Worm (Caenorhabditis elegans): Measurements from ENCODE around the gene C05C8.8.

Gene C05C8.8

DNA sequence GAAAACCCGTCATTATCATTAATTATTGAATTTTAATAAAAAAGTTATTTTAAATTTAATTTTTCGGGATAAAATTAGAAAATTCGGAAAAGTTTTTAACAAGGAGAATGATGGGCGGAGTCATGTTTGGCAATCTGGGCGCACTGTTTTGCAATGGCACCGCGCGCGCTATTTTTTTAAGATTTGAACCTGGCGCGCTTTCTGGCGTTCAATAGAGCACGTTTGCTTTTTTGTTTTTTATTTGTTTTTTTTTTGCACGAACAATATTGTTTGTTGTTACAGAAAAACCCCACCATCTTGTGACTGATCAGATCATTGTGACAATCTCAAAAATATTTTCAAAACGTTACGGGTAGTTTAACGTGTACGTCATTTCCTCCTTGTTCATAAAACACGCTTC is 17.9 kb downstream of the C05C8.8 start, which contains the start of gene hyls-1:
Gene hyls-1, plus strand, starts transcription at position 249 of the 400 bp plus-strand sequence.
- TF ChIP-seq mbf-1 (tag; optimal IDR thresholded peaks at IDR 0.05): no peak
- TF ChIP-seq unc-55 (GFP tag; optimal IDR thresholded peaks at IDR 0.05): peak; percentile 95
- peak; percentile 77 for TF ChIP-seq sma-9 (GFP tag; optimal IDR thresholded peaks at IDR 0.05)
- no peak for TF ChIP-seq sma-9 (tag; optimal IDR thresholded peaks at IDR 0.05)
- TF ChIP-seq mab-5 (tag; optimal IDR thresholded peaks at IDR 0.05): peak; percentile 64
- peak; percentile 1 for TF ChIP-seq R02D3.7 (tag; optimal IDR thresholded peaks at IDR 0.05)
- peak; percentile 83 for TF ChIP-seq lin-13 (GFP tag; optimal IDR thresholded peaks at IDR 0.05)
- peak; percentile 80 for TF ChIP-seq nhr-129 (tag; optimal IDR thresholded peaks at IDR 0.05)
- peak; percentile 18 for TF ChIP-seq snpc-4 (tag; optimal IDR thresholded peaks at IDR 0.05)
- TF ChIP-seq aly-2 (tag; optimal IDR thresholded peaks at IDR 0.05): no peak
- TF ChIP-seq nhr-21 (tag; optimal IDR thresholded peaks at IDR 0.05): peak; percentile 70
- TF ChIP-seq F13H6.1 (tag; optimal IDR thresholded peaks at IDR 0.05): peak; percentile 78
- peak; percentile 79 for TF ChIP-seq C34F6.9 (tag; optimal IDR thresholded peaks at IDR 0.05)
- peak; percentile 73 for TF ChIP-seq ceh-82 (tag; optimal IDR thresholded peaks at IDR 0.05)
- TF ChIP-seq nhr-11 (tag; optimal IDR thresholded peaks at IDR 0.05): no peak
- peak; percentile 71 to 88 for TF ChIP-seq lsy-2 (tag; optimal IDR thresholded peaks at IDR 0.05)
- TF ChIP-seq fos-1 (tag; optimal IDR thresholded peaks at IDR 0.05): peak; percentile 29
- peak; percentile 85 for TF ChIP-seq nhr-25 (tag; optimal IDR thresholded peaks at IDR 0.05)
- TF ChIP-seq nhr-237 (tag; optimal IDR thresholded peaks at IDR 0.05): peak; percentile 57
- TF ChIP-seq gmeb-1 (tag; optimal IDR thresholded peaks at IDR 0.05): peak; percentile 97
- no peak for TF ChIP-seq ztf-1 (GFP tag; conservative IDR thresholded peaks at IDR 0.05)
- peak; percentile 70 for TF ChIP-seq sem-4 (tag; optimal IDR thresholded peaks at IDR 0.05)
- TF ChIP-seq ZK546.5 (tag; optimal IDR thresholded peaks at IDR 0.05): peak; percentile 16
- peak; percentile 91 for TF ChIP-seq crh-2 (tag; optimal IDR thresholded peaks at IDR 0.05)
- no peak for TF ChIP-seq nhr-23 (tag; optimal IDR thresholded peaks at IDR 0.05)
- no peak for TF ChIP-seq egl-27 (tag; optimal IDR thresholded peaks at IDR 0.05)
- TF ChIP-seq elt-1 (tag; optimal IDR thresholded peaks at IDR 0.05): no peak
- no peak for TF ChIP-seq ama-1 (optimal IDR thresholded peaks at IDR 0.05)
- TF ChIP-seq lin-11 (tag; optimal IDR thresholded peaks at IDR 0.05): peak; percentile 88
- TF ChIP-seq skn-1 (tag; optimal IDR thresholded peaks at IDR 0.05): peak; percentile 64
- peak; percentile 52 for TF ChIP-seq zag-1 (tag; optimal IDR thresholded peaks at IDR 0.05)
- TF ChIP-seq ztf-4 (tag; optimal IDR thresholded peaks at IDR 0.05): peak; percentile 53
- TF ChIP-seq blmp-1 (tag; optimal IDR thresholded peaks at IDR 0.05; ENCODE audit: insufficient read depth): peak; percentile 40
- TF ChIP-seq sma-3 (GFP tag; optimal IDR thresholded peaks at IDR 0.05): peak; percentile 85

DNA sequence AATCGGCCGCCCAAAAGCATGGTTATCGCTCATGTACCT is 18.1 kb downstream of the C05C8.8 start, which contains the start of gene hpo-9:
Gene hpo-9, minus strand, starts transcription at position 37 of the 39 bp plus-strand sequence.
- TF ChIP-seq lin-13 (GFP tag; optimal IDR thresholded peaks at IDR 0.05) (no peak), ztf-11 (tag; optimal IDR thresholded peaks at IDR 0.05) (no peak), mbf-1 (tag; optimal IDR thresholded peaks at IDR 0.05) (no peak), fos-1 (tag; optimal IDR thresholded peaks at IDR 0.05) (no peak), peb-1 (tag; optimal IDR thresholded peaks at IDR 0.05) (no peak), R02D3.7 (tag; optimal IDR thresholded peaks at IDR 0.05) (no peak), C34F6.9 (tag; optimal IDR thresholded peaks at IDR 0.05) (no peak), nhr-129 (tag; optimal IDR thresholded peaks at IDR 0.05) (no peak), nhr-25 (tag; optimal IDR thresholded peaks at IDR 0.05) (no peak), nhr-10 (tag; optimal IDR thresholded peaks at IDR 0.05) (no peak), dmd-4 (tag; optimal IDR thresholded peaks at IDR 0.05) (no peak), snpc-4 (tag; optimal IDR thresholded peaks at IDR 0.05) (no peak), ceh-16 (tag; optimal IDR thresholded peaks at IDR 0.05) (no peak), unc-55 (GFP tag; optimal IDR thresholded peaks at IDR 0.05) (no peak), sma-9 (GFP tag; optimal IDR thresholded peaks at IDR 0.05) (no peak), sma-9 (tag; optimal IDR thresholded peaks at IDR 0.05) (no peak), sem-4 (tag; optimal IDR thresholded peaks at IDR 0.05) (no peak), elt-1 (tag; optimal IDR thresholded peaks at IDR 0.05) (no peak), alr-1 (tag; optimal IDR thresholded peaks at IDR 0.05) (no peak)

DNA sequence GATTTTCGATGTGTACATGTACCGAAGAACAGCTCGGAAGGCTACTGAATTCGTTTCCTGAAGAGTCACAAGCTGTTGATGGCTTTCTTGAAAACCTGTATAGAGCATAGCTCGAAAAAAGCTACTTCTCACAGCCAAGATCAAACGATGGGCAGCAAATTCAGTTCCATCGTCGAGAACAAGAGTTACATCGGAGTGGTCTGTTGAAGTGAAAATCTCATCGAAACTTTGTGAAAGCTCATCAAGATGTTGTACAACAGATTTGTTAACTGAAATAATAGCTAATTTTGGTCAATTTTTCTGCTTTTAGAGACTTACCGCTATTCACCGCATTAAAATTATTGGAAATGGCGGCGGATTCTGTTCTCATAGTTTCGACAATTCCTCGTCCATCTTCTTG is 18.3 kb downstream of the C05C8.8 start:
- TF ChIP-seq ama-1 (optimal IDR thresholded peaks at IDR 0.05) (no peak), alr-1 (tag; optimal IDR thresholded peaks at IDR 0.05) (no peak), nhr-25 (tag; optimal IDR thresholded peaks at IDR 0.05) (no peak), crh-2 (tag; optimal IDR thresholded peaks at IDR 0.05) (no peak), nhr-6 (tag; optimal IDR thresholded peaks at IDR 0.05) (no peak), nhr-237 (tag; optimal IDR thresholded peaks at IDR 0.05) (no peak), egl-27 (tag; optimal IDR thresholded peaks at IDR 0.05) (no peak), mab-5 (tag; optimal IDR thresholded peaks at IDR 0.05) (no peak), lin-11 (tag; optimal IDR thresholded peaks at IDR 0.05) (no peak), unc-55 (GFP tag; optimal IDR thresholded peaks at IDR 0.05) (no peak)

Data from whole organism, L2 larva.